Worm (Caenorhabditis elegans) whole organism, L1 larva: ENCODE results near the gene F54F2.14.

ENCODE experiments used
- C04F5.9 ChIP-seq: sonication (generic microtip); optimal IDR thresholded peaks from 2 replicates; lab custom pipeline; 2016; ENCODE audit warnings: missing genetic modification characterization, missing compliant biosample characterization
- C16A3.4 ChIP-seq: fragments of 150-350 bp; optimal IDR thresholded peaks from 2 replicates; lab custom pipeline; 2014; ENCODE audit warnings: missing biosample characterization, missing genetic modification characterization
- C34B4.2 ChIP-seq: sonication (generic microtip); optimal IDR thresholded peaks from 2 replicates; lab custom pipeline; 2017; ENCODE audit warnings: mild to moderate bottlenecking, missing genetic modification characterization, missing compliant biosample characterization
- F16B12.6 ChIP-seq: fragments of 150-350 bp; optimal IDR thresholded peaks from 2 replicates; lab custom pipeline; 2014; ENCODE audit warnings: missing biosample characterization, missing genetic modification characterization
- aha-1 ChIP-seq: fragments of 150-350 bp; optimal IDR thresholded peaks from 2 replicates; lab custom pipeline; 2014; ENCODE audit warnings: missing biosample characterization, missing genetic modification characterization
- aly-2 ChIP-seq: fragments of 150-350 bp; optimal IDR thresholded peaks from 2 replicates; lab custom pipeline; 2014; ENCODE audit warnings: missing biosample characterization, missing genetic modification characterization
- ama-1 ChIP-seq: fragments of 150-350 bp; optimal IDR thresholded peaks from 2 replicates; lab custom pipeline; 2014
- blmp-1 ChIP-seq: fragments of 150-350 bp; optimal IDR thresholded peaks from 2 replicates; lab custom pipeline; 2014; ENCODE audit warnings: missing biosample characterization, missing genetic modification characterization
- ceh-63 ChIP-seq: fragments of 200-800 bp; sonication (Bioruptor generic); optimal IDR thresholded peaks from 2 replicates; lab custom pipeline; 2018; ENCODE audit warnings: mild to moderate bottlenecking, missing genetic modification characterization, missing compliant biosample characterization
- ceh-88 ChIP-seq: fragments of 200-800 bp; sonication (Bioruptor generic); IDR thresholded peaks from 2 replicates; pipeline ENCODE4 v1.3.6; 2022; ENCODE audit warnings: missing genetic modification characterization, missing compliant biosample characterization
- ceh-90 ChIP-seq: sonication (generic microtip); optimal IDR thresholded peaks from 2 replicates; lab custom pipeline; 2016; ENCODE audit warnings: missing genetic modification characterization, missing compliant biosample characterization
- dpl-1 ChIP-seq, 3 experiments: fragments of 150-350 bp in 2 of 3; sonication (generic microtip) in 1 of 3; optimal IDR thresholded peaks; 2 replicates each; lab custom pipeline; 2014 to 2017; ENCODE audit warnings: missing biosample characterization in 3 of 3, missing genetic modification characterization in 3 of 3, missing genetic modification reagents in 3 of 3
- efl-1 ChIP-seq, 4 experiments: fragments of 150-350 bp; optimal IDR thresholded peaks in 3 of 4; peaks in 1 of 4; 1 replicate in 1 of 4; 2 replicates in 3 of 4; lab custom pipeline; 2014; ENCODE audit warnings: missing biosample characterization in 2 of 4, missing genetic modification characterization in 2 of 4, missing genetic modification reagents in 2 of 4
- elt-2 ChIP-seq: sonication (generic microtip); optimal IDR thresholded peaks from 2 replicates; lab custom pipeline; 2016; ENCODE audit warnings: missing genetic modification characterization, mild to moderate bottlenecking, inconsistent platforms, missing compliant biosample characterization, missing genetic modification reagents
- elt-3 ChIP-seq, 6 experiments: fragments of 150-350 bp in 1 of 6; sonication (generic microtip); optimal IDR thresholded peaks; 2 replicates each; lab custom pipeline; 2017 to 2018; ENCODE audit warnings: missing biosample characterization in 6 of 6, missing genetic modification characterization in 6 of 6, inconsistent platforms in 1 of 6
- fkh-10 ChIP-seq: sonication (generic microtip); optimal IDR thresholded peaks from 2 replicates; lab custom pipeline; 2017; ENCODE audit warnings: missing biosample characterization, missing genetic modification reagents, missing genetic modification characterization
- grh-1 ChIP-seq: fragments of 200-800 bp; sonication (Bioruptor generic); IDR thresholded peaks from 2 replicates; pipeline ENCODE4 v1.3.6; 2022; ENCODE audit warnings: missing genetic modification reagents, missing genetic modification characterization, missing compliant biosample characterization
- hlh-4 ChIP-seq: sonication (generic microtip); optimal IDR thresholded peaks from 2 replicates; lab custom pipeline; 2016; ENCODE audit warnings: mild to moderate bottlenecking, missing genetic modification characterization, missing compliant biosample characterization
- irx-1 ChIP-seq: sonication (generic microtip); optimal IDR thresholded peaks from 2 replicates; lab custom pipeline; 2016; ENCODE audit warnings: missing genetic modification characterization, missing compliant biosample characterization
- isw-1 ChIP-seq: fragments of 200-800 bp; sonication (Bioruptor generic); IDR thresholded peaks from 2 replicates; pipeline ENCODE4 v1.3.6; 2022; ENCODE audit warnings: missing genetic modification characterization, missing compliant biosample characterization
- lin-14 ChIP-seq: fragments of 200-800 bp; sonication (Bioruptor generic); optimal IDR thresholded peaks from 2 replicates; lab custom pipeline; 2018; ENCODE audit warnings: mild to moderate bottlenecking, missing genetic modification characterization, moderate library complexity, missing compliant biosample characterization
- lin-35 ChIP-seq, 2 experiments: fragments of 150-350 bp; optimal IDR thresholded peaks; 2 replicates each; lab custom pipeline; 2014; ENCODE audit warnings: missing biosample characterization in 2 of 2, missing genetic modification characterization in 2 of 2, missing genetic modification reagents in 2 of 2
- lin-39 ChIP-seq: fragments of 150-350 bp; optimal IDR thresholded peaks from 2 replicates; lab custom pipeline; 2014; ENCODE audit warnings: missing biosample characterization, missing genetic modification reagents, missing genetic modification characterization
- lir-3 ChIP-seq: sonication (generic microtip); optimal IDR thresholded peaks from 2 replicates; lab custom pipeline; 2016; ENCODE audit warnings: mild to moderate bottlenecking, missing genetic modification characterization, moderate library complexity, missing compliant biosample characterization; ENCODE audit not compliant: poor library complexity
- lsy-2 ChIP-seq, 2 experiments: fragments of 150-350 bp; optimal IDR thresholded peaks; 2 replicates each; lab custom pipeline; 2014; ENCODE audit warnings: missing biosample characterization in 2 of 2, missing genetic modification characterization in 2 of 2
- mab-9 ChIP-seq: fragments of 200-800 bp; sonication (Bioruptor generic); IDR thresholded peaks from 2 replicates; pipeline ENCODE4 v1.3.6; 2022; ENCODE audit warnings: missing genetic modification reagents, missing genetic modification characterization, missing compliant biosample characterization
- mdl-1 ChIP-seq, 2 experiments: fragments of 150-350 bp; optimal IDR thresholded peaks; 2 replicates each; lab custom pipeline; 2014 to 2017; ENCODE audit warnings: missing biosample characterization in 2 of 2, missing genetic modification characterization in 2 of 2, inconsistent platforms in 1 of 2
- nhr-11 ChIP-seq: fragments of 150-350 bp; optimal IDR thresholded peaks from 2 replicates; lab custom pipeline; 2014; ENCODE audit warnings: missing biosample characterization, missing genetic modification characterization
- nhr-12 ChIP-seq: sonication (generic microtip); optimal IDR thresholded peaks from 2 replicates; lab custom pipeline; 2017; ENCODE audit warnings: missing biosample characterization, missing genetic modification characterization
- nhr-19 ChIP-seq: fragments of 200-800 bp; sonication (Bioruptor generic); conservative IDR thresholded peaks from 2 replicates; pipeline ENCODE4 v1.3.6; 2022; ENCODE audit warnings: missing genetic modification characterization, missing compliant biosample characterization
- nhr-20 ChIP-seq: sonication (generic microtip); optimal IDR thresholded peaks from 2 replicates; lab custom pipeline; 2016; ENCODE audit warnings: mild to moderate bottlenecking, missing genetic modification characterization, missing compliant biosample characterization
- nhr-237 ChIP-seq: fragments of 150-350 bp; optimal IDR thresholded peaks from 2 replicates; lab custom pipeline; 2014; ENCODE audit warnings: missing biosample characterization, missing genetic modification characterization
- nhr-28 ChIP-seq: fragments of 150-350 bp; optimal IDR thresholded peaks from 2 replicates; lab custom pipeline; 2014; ENCODE audit warnings: missing biosample characterization, missing genetic modification characterization
- nhr-47 ChIP-seq: sonication (generic microtip); optimal IDR thresholded peaks from 2 replicates; lab custom pipeline; 2016; ENCODE audit warnings: mild to moderate bottlenecking, missing genetic modification characterization, moderate library complexity, missing compliant biosample characterization
- nhr-71 ChIP-seq: sonication (generic microtip); optimal IDR thresholded peaks from 2 replicates; lab custom pipeline; 2016; ENCODE audit warnings: mild to moderate bottlenecking, missing genetic modification characterization, moderate library complexity, missing compliant biosample characterization
- nhr-76 ChIP-seq: sonication (generic microtip); optimal IDR thresholded peaks from 2 replicates; lab custom pipeline; 2017; ENCODE audit warnings: missing biosample characterization, missing genetic modification characterization
- nhr-84 ChIP-seq: sonication (generic microtip); optimal IDR thresholded peaks from 2 replicates; lab custom pipeline; 2017; ENCODE audit warnings: missing biosample characterization, missing genetic modification characterization
- nhr-85 ChIP-seq: sonication (generic microtip); peaks from one replicate; lab custom pipeline; 2016; ENCODE audit warnings: missing genetic modification characterization, inconsistent platforms, missing compliant biosample characterization
- rnt-1 ChIP-seq: sonication (generic microtip); optimal IDR thresholded peaks from 2 replicates; lab custom pipeline; 2016; ENCODE audit warnings: mild to moderate bottlenecking, missing genetic modification characterization, moderate library complexity, missing compliant biosample characterization
- skn-1 ChIP-seq: fragments of 150-350 bp; optimal IDR thresholded peaks from 2 replicates; lab custom pipeline; 2014; ENCODE audit warnings: missing biosample characterization, missing genetic modification characterization
- snu-23 ChIP-seq: sonication (generic microtip); optimal IDR thresholded peaks from 2 replicates; lab custom pipeline; 2016; ENCODE audit warnings: missing genetic modification characterization, missing compliant biosample characterization
- sox-4 ChIP-seq: sonication (generic microtip); optimal IDR thresholded peaks from 2 replicates; lab custom pipeline; 2016; ENCODE audit warnings: missing genetic modification characterization, missing compliant biosample characterization
- sup-37 ChIP-seq: fragments of 200-800 bp; sonication (Bioruptor generic); optimal IDR thresholded peaks from 2 replicates; lab custom pipeline; 2018; ENCODE audit warnings: mild to moderate bottlenecking, missing genetic modification characterization, missing compliant biosample characterization
- swsn-7 ChIP-seq: sonication (generic microtip); optimal IDR thresholded peaks from 2 replicates; lab custom pipeline; 2016; ENCODE audit warnings: missing genetic modification characterization, missing compliant biosample characterization
- tbx-2 ChIP-seq: sonication (generic microtip); optimal IDR thresholded peaks from 2 replicates; lab custom pipeline; 2016; ENCODE audit warnings: missing genetic modification characterization, missing compliant biosample characterization
- tlp-1 ChIP-seq: fragments of 150-350 bp; optimal IDR thresholded peaks from 2 replicates; lab custom pipeline; 2014; ENCODE audit warnings: missing biosample characterization, missing genetic modification characterization
- unc-30 ChIP-seq: sonication (generic microtip); optimal IDR thresholded peaks from 2 replicates; lab custom pipeline; 2017; ENCODE audit warnings: missing biosample characterization, missing genetic modification characterization
- unc-86 ChIP-seq: sonication (generic microtip); optimal IDR thresholded peaks from 2 replicates; lab custom pipeline; 2016; ENCODE audit warnings: missing genetic modification characterization, missing compliant biosample characterization
- unc-98 ChIP-seq: fragments of 200-800 bp; sonication (Bioruptor generic); IDR thresholded peaks from 2 replicates; pipeline ENCODE4 v1.3.6; 2022; ENCODE audit warnings: missing genetic modification characterization, missing compliant biosample characterization
- zag-1 ChIP-seq: fragments of 150-350 bp; optimal IDR thresholded peaks from 2 replicates; lab custom pipeline; 2014; ENCODE audit warnings: missing biosample characterization, missing genetic modification characterization
- zip-4 ChIP-seq: fragments of 200-800 bp; sonication (Bioruptor generic); optimal IDR thresholded peaks from 2 replicates; lab custom pipeline; 2018; ENCODE audit warnings: mild to moderate bottlenecking, missing genetic modification characterization, moderate library complexity, missing compliant biosample characterization
- ztf-11 ChIP-seq, 2 experiments: sonication (generic microtip); optimal IDR thresholded peaks; 2 replicates each; lab custom pipeline; 2016 to 2017; ENCODE audit warnings: missing genetic modification characterization in 2 of 2, missing biosample characterization in 1 of 2, missing compliant biosample characterization in 1 of 2

F54F2.14 gene

DNA sequence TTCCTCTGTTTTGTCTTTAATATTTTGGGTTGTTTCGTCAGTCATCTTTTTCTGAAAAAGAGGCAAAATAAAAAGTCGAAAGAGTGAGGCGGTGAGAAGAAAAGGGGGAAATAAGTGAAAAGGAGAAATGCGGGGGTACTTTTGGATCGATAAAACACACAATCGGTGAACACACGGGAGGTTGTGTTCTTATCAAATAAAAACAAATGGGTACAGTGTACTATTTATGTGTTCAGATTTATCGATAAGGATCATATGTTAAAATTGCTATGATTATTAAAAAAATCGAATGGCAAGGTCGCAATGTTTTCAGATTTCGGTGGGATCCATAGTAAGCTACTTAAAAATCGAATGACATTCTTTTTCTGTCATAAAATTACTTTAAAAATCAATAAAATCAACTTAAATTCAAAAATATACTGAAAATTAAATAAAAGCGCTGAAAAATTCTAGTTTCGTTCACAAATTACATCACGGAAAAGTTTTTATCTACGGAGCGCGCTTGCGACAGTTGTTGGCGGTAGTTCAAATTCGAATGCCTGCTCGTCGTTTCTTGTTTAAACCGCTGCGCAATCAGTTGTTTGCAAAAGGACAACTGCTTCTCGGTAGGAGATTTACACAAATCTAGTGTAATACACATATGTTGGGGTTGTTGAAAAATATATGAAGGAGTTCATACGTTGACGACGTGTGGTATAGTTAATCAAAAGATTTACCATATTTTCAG lies 18.1 kb downstream of the F54F2.14 start, which contains the start of gene prx-19 (continued):
- TF ChIP-seq nhr-47 (tag; lab: Kevin White, UChicago) (peak; percentile 54), blmp-1 (tag; lab: Kevin White, UChicago) (peak; percentile 54), grh-1 (no peak), snu-23 (GFP tag; lab: Kevin White, UChicago) (peak; percentile 59), aha-1 (no peak), nhr-84 (tag; lab: Kevin White, UChicago) (no peak), C34B4.2 (tag; lab: Kevin White, UChicago) (no peak), sup-37 (GFP tag; lab: Kevin White, UChicago) (no peak), nhr-28 (tag; lab: Kevin White, UChicago) (no peak), nhr-85 (tag; lab: Kevin White, UChicago) (peak; percentile 38), lin-35 (GFP tag; optimal IDR thresholded peaks at IDR 0.05; lab: Kevin White, UChicago) (peak; percentile 94 to 98), rnt-1 (tag; lab: Kevin White, UChicago) (peak; percentile 57), nhr-76 (tag; lab: Kevin White, UChicago) (no peak), C16A3.4 (peak; percentile 60), tlp-1 (tag; lab: Kevin White, UChicago) (no peak), elt-2 (no peak), ceh-63 (GFP tag; lab: Kevin White, UChicago) (no peak), hlh-4 (no peak), lin-14 (GFP tag; lab: Kevin White, UChicago) (peak; percentile 32), unc-98 (no peak), aly-2 (no peak), ceh-90 (tag; lab: Kevin White, UChicago) (no peak), efl-1 (optimal IDR thresholded peaks at IDR 0.05; lab: Kevin White, UChicago) (peak; percentile 90 to 95), efl-1 (GFP tag; optimal IDR thresholded peaks at IDR 0.05 in 1 of 2; lab: Kevin White, UChicago) (peak; percentile 95 to 100), skn-1 (peak; percentile 68), nhr-237 (tag; lab: Kevin White, UChicago) (no peak), tbx-2 (tag; lab: Kevin White, UChicago) (peak; percentile 49), lir-3 (no peak), isw-1 (GFP tag; lab: Robert Waterston, UW) (0 out of 2 replicates have a peak, but pooled peaks have one; percentile 8), nhr-20 (tag; lab: Kevin White, UChicago) (peak; percentile 68), mdl-1 (tag; optimal IDR thresholded peaks at IDR 0.05; lab: Kevin White, UChicago) (peak in 1 of 2 experiments; percentile 38), swsn-7 (tag; lab: Kevin White, UChicago) (peak; percentile 39), sox-4 (no peak), unc-86 (tag; lab: Kevin White, UChicago) (no peak), dpl-1 (GFP tag; optimal IDR thresholded peaks at IDR 0.05; lab: Kevin White, UChicago) (peak; percentile 90 to 94 (median 93)), nhr-19 (GFP tag; lab: Robert Waterston, UW) (peak; percentile 41), C04F5.9 (tag; lab: Kevin White, UChicago) (no peak), ceh-88 (GFP tag; lab: Robert Waterston, UW) (no peak), ama-1 (lab: Kevin White, UChicago) (no peak), F16B12.6 (tag; lab: Kevin White, UChicago) (peak; percentile 44), elt-3 (tag; optimal IDR thresholded peaks at IDR 0.05; lab: Kevin White, UChicago) (peak in 1 of 6 experiments; percentile 45), irx-1 (tag; lab: Kevin White, UChicago) (no peak), fkh-10 (no peak), nhr-12 (tag; lab: Kevin White, UChicago) (no peak), lsy-2 (tag; optimal IDR thresholded peaks at IDR 0.05; lab: Kevin White, UChicago) (peak; percentile 47 to 79), lin-39 (peak; percentile 11), unc-30 (tag; lab: Kevin White, UChicago) (no peak), nhr-71 (tag; lab: Kevin White, UChicago) (peak; percentile 58), nhr-11 (tag; lab: Kevin White, UChicago) (no peak), zag-1 (no peak), mab-9 (GFP tag; lab: Robert Waterston, UW) (no peak), ztf-11 (tag; optimal IDR thresholded peaks at IDR 0.05; lab: Kevin White, UChicago) (no peak), zip-4 (GFP tag; lab: Kevin White, UChicago) (no peak)
